Worm (Caenorhabditis elegans) whole organism, midembryonic: ENCODE measurements around the gene dnj-9.

Experiments used
- flt-1 ChIP-seq: fragments of 200-800 bp; sonication (Bioruptor generic); IDR thresholded peaks from 2 replicates; pipeline ENCODE4 v1.3.6; 2022; ENCODE audit warnings: missing genetic modification characterization, missing compliant biosample characterization
- ref-1 ChIP-seq: fragments of 200-800 bp; sonication (Bioruptor generic); conservative IDR thresholded peaks from 2 replicates; pipeline ENCODE4 v1.3.6; 2022; ENCODE audit warnings: missing genetic modification reagents, missing genetic modification characterization, missing compliant biosample characterization
- tab-1 ChIP-seq: fragments of 200-800 bp; sonication (Bioruptor generic); IDR thresholded peaks from 2 replicates; pipeline ENCODE4 v1.3.6; 2022; ENCODE audit warnings: missing genetic modification characterization, missing compliant biosample characterization
- ztf-23 ChIP-seq: fragments of 200-800 bp; sonication (Bioruptor generic); IDR thresholded peaks from 2 replicates; pipeline ENCODE4 v1.3.6; 2022; ENCODE audit warnings: missing genetic modification reagents, missing genetic modification characterization, missing compliant biosample characterization
- ztf-29 ChIP-seq: fragments of 200-800 bp; sonication (Bioruptor generic); IDR thresholded peaks from 2 replicates; pipeline ENCODE4 v1.3.6; 2022; ENCODE audit warnings: missing genetic modification reagents, missing genetic modification characterization, missing compliant biosample characterization

DNA sequence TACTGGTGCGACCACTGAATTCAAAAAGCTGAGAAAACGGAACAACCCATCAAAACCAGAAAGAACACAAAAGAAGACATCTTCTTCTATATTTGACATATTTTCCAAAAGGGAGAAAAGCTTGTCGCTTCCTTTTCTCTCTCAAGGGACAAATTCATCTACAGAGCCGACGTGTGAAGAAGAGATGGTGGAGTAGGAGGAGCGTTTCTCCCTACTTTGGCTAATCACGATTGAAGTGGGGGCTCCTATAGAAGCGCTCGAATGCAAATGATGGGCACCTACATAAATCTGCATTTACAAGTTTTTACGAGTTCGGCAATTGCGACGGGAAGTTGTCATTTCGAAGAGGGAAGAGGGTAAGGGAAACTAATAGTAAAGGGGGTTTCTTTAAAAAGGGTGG is 45.6 kb upstream of the dnj-9 start:
- no peak for TF ChIP-seq flt-1 (GFP tag; lab: Robert Waterston, UW)
- TF ChIP-seq ztf-29 = no peak
- no peak for TF ChIP-seq ztf-23
- TF ChIP-seq ref-1 = no peak
- no peak for TF ChIP-seq tab-1 (GFP tag; lab: Robert Waterston, UW)
